Worm (Caenorhabditis elegans) whole organism, L4 larva: Measurements from ENCODE around the gene gpx-6.

Experiments
- F49E8.2 ChIP-seq: sonication (generic microtip); optimal IDR thresholded peaks from 2 replicates; lab custom pipeline; 2016; ENCODE audit warnings: missing compliant biosample characterization, mild to moderate bottlenecking, missing genetic modification characterization, borderline replicate concordance
- T20F7.1 ChIP-seq: fragments of 200-800 bp; sonication (Bioruptor generic); optimal IDR thresholded peaks from 2 replicates; lab custom pipeline; 2018; ENCODE audit warnings: mild to moderate bottlenecking, missing genetic modification characterization, missing compliant biosample characterization
- Y75B8A.6 ChIP-seq: fragments of 200-800 bp; sonication (Bioruptor generic); IDR thresholded peaks from 2 replicates; pipeline ENCODE4 v1.3.6; 2022; ENCODE audit warnings: missing genetic modification reagents, missing genetic modification characterization, missing compliant biosample characterization
- ZK337.2 ChIP-seq: fragments of 200-800 bp; sonication (Bioruptor generic); IDR thresholded peaks from 2 replicates; pipeline ENCODE4 v1.3.6; 2022; ENCODE audit warnings: missing genetic modification reagents, missing genetic modification characterization, missing compliant biosample characterization
- ZK546.5 ChIP-seq, 2 experiments: sonication (generic microtip); optimal IDR thresholded peaks; 2 replicates each; lab custom pipeline; 2017; ENCODE audit warnings: missing biosample characterization in 2 of 2, missing genetic modification characterization in 2 of 2
- arid-1 ChIP-seq: fragments of 200-800 bp; sonication (Bioruptor generic); conservative IDR thresholded peaks from 2 replicates; pipeline ENCODE4 v1.3.6; 2022; ENCODE audit warnings: missing genetic modification reagents, missing genetic modification characterization, missing compliant biosample characterization
- attf-4 ChIP-seq: sonication (generic microtip); optimal IDR thresholded peaks from 3 replicates; lab custom pipeline; 2017; ENCODE audit warnings: missing biosample characterization, missing genetic modification characterization
- ceh-20 ChIP-seq: fragments of 200-800 bp; sonication (Bioruptor generic); IDR thresholded peaks from 2 replicates; pipeline ENCODE4 v1.3.6; 2022; ENCODE audit warnings: missing genetic modification reagents, missing genetic modification characterization, missing compliant biosample characterization
- ceh-32 ChIP-seq: sonication (generic microtip); optimal IDR thresholded peaks from 2 replicates; lab custom pipeline; 2016; ENCODE audit warnings: mild to moderate bottlenecking, missing genetic modification characterization, missing compliant biosample characterization; ENCODE audit not compliant: poor library complexity
- ceh-62 ChIP-seq: sonication (generic microtip); optimal IDR thresholded peaks from 2 replicates; lab custom pipeline; 2017; ENCODE audit warnings: missing biosample characterization, missing genetic modification characterization
- ces-1 ChIP-seq: fragments of 150-350 bp; sonication (generic microtip); optimal IDR thresholded peaks from 4 replicates; lab custom pipeline; 2014; ENCODE audit warnings: missing biosample characterization, missing genetic modification reagents, missing genetic modification characterization
- daf-16 ChIP-seq, 3 experiments: sonication (generic microtip); optimal IDR thresholded peaks; 2 replicates each; lab custom pipeline; 2016 to 2017; ENCODE audit warnings: missing genetic modification characterization in 3 of 3, missing genetic modification reagents in 3 of 3, mild to moderate bottlenecking in 2 of 3, missing compliant biosample characterization in 2 of 3, missing biosample characterization in 1 of 3, moderate library complexity in 1 of 3
- daf-8 ChIP-seq: fragments of 200-800 bp; sonication (Bioruptor generic); IDR thresholded peaks from 2 replicates; pipeline ENCODE4 v1.3.6; 2022; ENCODE audit warnings: missing genetic modification characterization, missing compliant biosample characterization
- dmd-6 ChIP-seq: fragments of 200-800 bp; sonication (Bioruptor generic); IDR thresholded peaks from 2 replicates; pipeline ENCODE4 v1.3.6; 2022; ENCODE audit warnings: missing genetic modification reagents, missing genetic modification characterization, missing compliant biosample characterization
- dmd-8 ChIP-seq: fragments of 200-800 bp; sonication (Bioruptor generic); IDR thresholded peaks from 2 replicates; pipeline ENCODE4 v1.3.6; 2022; ENCODE audit warnings: missing genetic modification characterization, missing compliant biosample characterization
- dmd-9 ChIP-seq: fragments of 200-800 bp; sonication (Bioruptor generic); IDR thresholded peaks from 2 replicates; pipeline ENCODE4 v1.3.6; 2022; ENCODE audit warnings: missing genetic modification reagents, missing genetic modification characterization, missing compliant biosample characterization
- dve-1 ChIP-seq: sonication (generic microtip); optimal IDR thresholded peaks from 2 replicates; lab custom pipeline; 2017; ENCODE audit warnings: antibody characterized with exemption, mild to moderate bottlenecking, missing genetic modification characterization, missing compliant biosample characterization; ENCODE audit not compliant: insufficient read depth
- egl-27 ChIP-seq: sonication (generic microtip); optimal IDR thresholded peaks from 3 replicates; lab custom pipeline; 2017; ENCODE audit warnings: missing biosample characterization, missing genetic modification reagents, missing genetic modification characterization
- egl-43 ChIP-seq: fragments of 200-800 bp; sonication (Bioruptor generic); IDR thresholded peaks from 2 replicates; pipeline ENCODE4 v1.3.6; 2022; ENCODE audit warnings: missing genetic modification reagents, missing genetic modification characterization, missing compliant biosample characterization
- gei-8 ChIP-seq: fragments of 200-800 bp; sonication (Bioruptor generic); optimal IDR thresholded peaks from 2 replicates; lab custom pipeline; 2018; ENCODE audit warnings: mild to moderate bottlenecking, missing genetic modification characterization, missing compliant biosample characterization
- hlh-30 ChIP-seq: sonication (generic microtip); optimal IDR thresholded peaks from 2 replicates; lab custom pipeline; 2017; ENCODE audit warnings: antibody characterized with exemption, mild to moderate bottlenecking, missing genetic modification characterization, missing compliant biosample characterization; ENCODE audit not compliant: insufficient read depth
- hmg-1.1 ChIP-seq: fragments of 200-800 bp; sonication (Bioruptor generic); IDR thresholded peaks from 2 replicates; pipeline ENCODE4 v1.3.6; 2022; ENCODE audit warnings: missing genetic modification reagents, missing genetic modification characterization, missing compliant biosample characterization
- jun-1 ChIP-seq: fragments of 150-350 bp; optimal IDR thresholded peaks from 2 replicates; lab custom pipeline; 2014; ENCODE audit warnings: missing biosample characterization, missing genetic modification reagents, missing genetic modification characterization
- lim-7 ChIP-seq: fragments of 200-800 bp; sonication (Bioruptor generic); IDR thresholded peaks from 2 replicates; pipeline ENCODE4 v1.3.6; 2022; ENCODE audit warnings: missing genetic modification characterization, missing compliant biosample characterization
- lin-1 ChIP-seq: fragments of 200-800 bp; sonication (Bioruptor generic); IDR thresholded peaks from 2 replicates; pipeline ENCODE4 v1.3.6; 2022; ENCODE audit warnings: missing genetic modification reagents, missing genetic modification characterization, missing compliant biosample characterization
- lin-39 ChIP-seq: fragments of 150-350 bp; optimal IDR thresholded peaks from 2 replicates; lab custom pipeline; 2014; ENCODE audit warnings: missing biosample characterization, missing genetic modification reagents, missing genetic modification characterization
- madf-9 ChIP-seq: fragments of 200-800 bp; sonication (Bioruptor generic); conservative IDR thresholded peaks from 2 replicates; pipeline ENCODE4 v1.3.6; 2022; ENCODE audit warnings: missing genetic modification reagents, missing genetic modification characterization, missing compliant biosample characterization
- mdl-1 ChIP-seq, 2 experiments: fragments of 150-350 bp in 1 of 2; sonication (generic microtip) in 1 of 2; optimal IDR thresholded peaks; 2 replicates each; lab custom pipeline; 2014 to 2017; ENCODE audit warnings: missing biosample characterization in 2 of 2, missing genetic modification characterization in 2 of 2
- mep-1 ChIP-seq: fragments of 150-350 bp; sonication (generic microtip); optimal IDR thresholded peaks from 3 replicates; lab custom pipeline; 2014; ENCODE audit warnings: missing biosample characterization, missing genetic modification characterization
- mes-2 ChIP-seq: sonication (generic microtip); optimal IDR thresholded peaks from 2 replicates; lab custom pipeline; 2016; ENCODE audit warnings: missing genotype, mild to moderate bottlenecking, missing genetic modification characterization, missing compliant biosample characterization; ENCODE audit not compliant: poor library complexity, severe bottlenecking
- mxl-3 ChIP-seq: fragments of 200-800 bp; sonication (Bioruptor generic); optimal IDR thresholded peaks from 2 replicates; lab custom pipeline; 2018; ENCODE audit warnings: mild to moderate bottlenecking, missing genetic modification characterization, missing compliant biosample characterization
- nhr-10 ChIP-seq: fragments of 150-350 bp; optimal IDR thresholded peaks from 2 replicates; lab custom pipeline; 2014; ENCODE audit warnings: missing biosample characterization, missing genetic modification characterization
- nhr-102 ChIP-seq: sonication (generic microtip); optimal IDR thresholded peaks from 2 replicates; lab custom pipeline; 2016; ENCODE audit warnings: mild to moderate bottlenecking, missing genetic modification characterization, moderate library complexity, missing compliant biosample characterization
- nhr-111 ChIP-seq: fragments of 200-800 bp; sonication (Bioruptor generic); optimal IDR thresholded peaks from 2 replicates; lab custom pipeline; 2018; ENCODE audit warnings: mild to moderate bottlenecking, missing genetic modification characterization, missing compliant biosample characterization
- nhr-237 ChIP-seq: sonication (generic microtip); optimal IDR thresholded peaks from 2 replicates; lab custom pipeline; 2017; ENCODE audit warnings: missing biosample characterization, missing genetic modification characterization
- nhr-28 ChIP-seq: fragments of 150-350 bp; optimal IDR thresholded peaks from 2 replicates; lab custom pipeline; 2014; ENCODE audit warnings: missing biosample characterization, missing genetic modification characterization
- saeg-2 ChIP-seq: fragments of 200-800 bp; sonication (Bioruptor generic); IDR thresholded peaks from 2 replicates; pipeline ENCODE4 v1.3.6; 2022; ENCODE audit warnings: missing genetic modification reagents, missing genetic modification characterization, missing compliant biosample characterization
- sdz-12 ChIP-seq: fragments of 200-800 bp; sonication (Bioruptor generic); optimal IDR thresholded peaks from 2 replicates; lab custom pipeline; 2018; ENCODE audit warnings: mild to moderate bottlenecking, missing genetic modification characterization, missing compliant biosample characterization
- set-16 ChIP-seq: fragments of 200-800 bp; sonication (Bioruptor generic); IDR thresholded peaks from 2 replicates; pipeline ENCODE4 v1.3.6; 2022; ENCODE audit warnings: missing genetic modification reagents, missing genetic modification characterization, missing compliant biosample characterization
- spr-3 ChIP-seq: fragments of 200-800 bp; sonication (Bioruptor generic); optimal IDR thresholded peaks from 2 replicates; lab custom pipeline; 2018; ENCODE audit warnings: mild to moderate bottlenecking, missing genetic modification characterization, missing compliant biosample characterization
- unc-130 ChIP-seq: sonication (generic microtip); optimal IDR thresholded peaks from 2 replicates; lab custom pipeline; 2016; ENCODE audit warnings: missing genetic modification reagents, missing genetic modification characterization, missing compliant biosample characterization
- unc-39 ChIP-seq: sonication (generic microtip); optimal IDR thresholded peaks from 2 replicates; lab custom pipeline; 2017; ENCODE audit warnings: missing biosample characterization, missing genetic modification characterization
- unc-62 ChIP-seq, 3 experiments: fragments of 150-350 bp in 1 of 3; sonication (generic microtip); optimal IDR thresholded peaks in 2 of 3; peaks in 1 of 3; 1 replicate in 1 of 3; 2 replicates in 2 of 3; lab custom pipeline; 2014 to 2017; ENCODE audit warnings: missing biosample characterization in 3 of 3, missing genetic modification characterization in 3 of 3, missing genetic modification reagents in 3 of 3, missing genotype in 1 of 3
- vab-7 ChIP-seq: fragments of 200-800 bp; sonication (Bioruptor generic); IDR thresholded peaks from 2 replicates; pipeline ENCODE4 v1.3.6; 2022; ENCODE audit warnings: missing genetic modification reagents, missing genetic modification characterization, missing compliant biosample characterization
- ztf-11 ChIP-seq: fragments of 150-350 bp; optimal IDR thresholded peaks from 2 replicates; lab custom pipeline; 2014; ENCODE audit warnings: missing biosample characterization, missing genetic modification characterization
- ztf-7 ChIP-seq: fragments of 150-350 bp; optimal IDR thresholded peaks from 2 replicates; lab custom pipeline; 2014; ENCODE audit warnings: missing biosample characterization, missing genetic modification characterization

The gpx-6 gene

ce11 chrIV:8221946-8222345 lies at the start of gene gpx-6:
gpx-6 (plus strand) TSS chrIV:8222202.
- TF ChIP-seq F49E8.2 (no peak), daf-16 (GFP tag; optimal IDR thresholded peaks at IDR 0.05; lab: Kevin White, UChicago) (no peak), daf-16 (tag; optimal IDR thresholded peaks at IDR 0.05; lab: Kevin White, UChicago) (peak; percentile 86), nhr-28 (tag; lab: Kevin White, UChicago) (peak; percentile 55), mdl-1 (tag; optimal IDR thresholded peaks at IDR 0.05; lab: Kevin White, UChicago) (peak in 1 of 2 experiments; percentile 48)

ce11 chrIV:8173610-8174009 lies 48.4 kb upstream of the gpx-6 start:
- TF ChIP-seq unc-62 (GFP tag; optimal IDR thresholded peaks at IDR 0.05 in 1 of 2; lab: Kevin White, UChicago) (peak in 1 of 2 experiments; percentile 13), unc-62 (tag; optimal IDR thresholded peaks at IDR 0.05; lab: Kevin White, UChicago) (no peak), mes-2 (tag; lab: Kevin White, UChicago) (no peak)

ce11 chrIV:8174792-8175191 lies 47.2 kb upstream of the gpx-6 start:
- no peak for TF ChIP-seq hmg-1.1 (GFP tag; lab: Robert Waterston, UW)
- no peak for TF ChIP-seq nhr-111 (GFP tag; lab: Kevin White, UChicago)
- TF ChIP-seq dmd-9 (GFP tag; lab: Robert Waterston, UW) = no peak
- TF ChIP-seq daf-16 (GFP tag; optimal IDR thresholded peaks at IDR 0.05; lab: Kevin White, UChicago) = no peak
- TF ChIP-seq daf-16 (tag; optimal IDR thresholded peaks at IDR 0.05; lab: Kevin White, UChicago) = peak; percentile 34
- TF ChIP-seq lim-7 (GFP tag; lab: Robert Waterston, UW) = no peak
- TF ChIP-seq ces-1 = no peak
- TF ChIP-seq hlh-30 (tag; lab: Kevin White, UChicago) = no peak
- TF ChIP-seq mxl-3 (GFP tag; lab: Kevin White, UChicago) = peak; percentile 62
- no peak for TF ChIP-seq jun-1 (tag; lab: Kevin White, UChicago)
- no peak for TF ChIP-seq T20F7.1 (GFP tag; lab: Kevin White, UChicago)
- no peak for TF ChIP-seq set-16 (GFP tag; lab: Robert Waterston, UW)
- TF ChIP-seq madf-9 (GFP tag; lab: Robert Waterston, UW) = no peak
- TF ChIP-seq dve-1 (tag; lab: Kevin White, UChicago) = peak; percentile 52
- TF ChIP-seq ZK337.2 (GFP tag; lab: Robert Waterston, UW) = no peak
- TF ChIP-seq saeg-2 (GFP tag; lab: Robert Waterston, UW) = no peak
- TF ChIP-seq lin-39 (tag; lab: Kevin White, UChicago) = no peak
- 0 out of 2 replicates have a peak, but pooled peaks have one; percentile 27 for TF ChIP-seq ceh-20 (GFP tag; lab: Robert Waterston, UW)
- TF ChIP-seq nhr-237 (tag; lab: Kevin White, UChicago) = no peak
- peak; percentile 63 for TF ChIP-seq dmd-6
- no peak for TF ChIP-seq unc-130 (GFP tag; lab: Kevin White, UChicago)
- TF ChIP-seq ZK546.5 (tag; optimal IDR thresholded peaks at IDR 0.05; lab: Kevin White, UChicago) = no peak
- TF ChIP-seq nhr-102 (tag; lab: Kevin White, UChicago) = no peak
- no peak for TF ChIP-seq arid-1 (GFP tag; lab: Robert Waterston, UW)
- no peak for TF ChIP-seq ztf-11 (tag; lab: Kevin White, UChicago)
- peak; percentile 71; the same call in 1 of the 2 replicates for TF ChIP-seq lin-1
- no peak for TF ChIP-seq sdz-12 (GFP tag; lab: Kevin White, UChicago)
- TF ChIP-seq ztf-7 = no peak
- no peak for TF ChIP-seq unc-39
- TF ChIP-seq dmd-8 (GFP tag; lab: Robert Waterston, UW) = no peak
- TF ChIP-seq egl-27 (tag; lab: Kevin White, UChicago) = no peak
- TF ChIP-seq daf-8 (GFP tag; lab: Robert Waterston, UW) = no peak
- no peak for TF ChIP-seq mep-1 (tag; lab: Kevin White, UChicago)
- no peak for TF ChIP-seq spr-3 (GFP tag; lab: Kevin White, UChicago)
- TF ChIP-seq attf-4 (tag; lab: Kevin White, UChicago) = no peak
- TF ChIP-seq ceh-62 (tag; lab: Kevin White, UChicago) = no peak
- TF ChIP-seq gei-8 = no peak
- TF ChIP-seq ceh-32 (tag; lab: Kevin White, UChicago) = no peak
- no peak for TF ChIP-seq egl-43
- no peak for TF ChIP-seq nhr-10 (tag; lab: Kevin White, UChicago)
- TF ChIP-seq Y75B8A.6 (GFP tag; lab: Robert Waterston, UW) = 0 out of 2 replicates have a peak, but pooled peaks have one; percentile 33
- no peak for TF ChIP-seq vab-7 (GFP tag; lab: Robert Waterston, UW)
